Worm (Caenorhabditis elegans): ENCODE results near the gene Y46G5A.36.

ce11 chrII:12795188-12795587 is 28.3 kb upstream of the Y46G5A.36 start:
- TF ChIP-seq hmg-1.2 (GFP tag; IDR thresholded peaks at IDR 0.05) (no peak), bed-2 (GFP tag; IDR thresholded peaks at IDR 0.05) (no peak), nhr-27 (tag; optimal IDR thresholded peaks at IDR 0.05) (no peak), egl-44 (GFP tag; IDR thresholded peaks at IDR 0.05) (no peak), dpff-1 (tag; optimal IDR thresholded peaks at IDR 0.05) (no peak), lir-1 (GFP tag; conservative IDR thresholded peaks at IDR 0.05) (no peak), nfyb-1 (GFP tag; IDR thresholded peaks at IDR 0.05) (peak; percentile 57; the same call in 1 of the 2 replicates), cebp-2 (GFP tag; IDR thresholded peaks at IDR 0.05) (no peak), aptf-2 (GFP tag; conservative IDR thresholded peaks at IDR 0.05) (no peak), unc-62 (GFP tag; optimal IDR thresholded peaks at IDR 0.05) (no peak), F23B12.7 (tag; optimal IDR thresholded peaks at IDR 0.05; ENCODE audit: insufficient read depth) (no peak)

Measured in whole organism, young adult.